In the genomic region with DNA sequence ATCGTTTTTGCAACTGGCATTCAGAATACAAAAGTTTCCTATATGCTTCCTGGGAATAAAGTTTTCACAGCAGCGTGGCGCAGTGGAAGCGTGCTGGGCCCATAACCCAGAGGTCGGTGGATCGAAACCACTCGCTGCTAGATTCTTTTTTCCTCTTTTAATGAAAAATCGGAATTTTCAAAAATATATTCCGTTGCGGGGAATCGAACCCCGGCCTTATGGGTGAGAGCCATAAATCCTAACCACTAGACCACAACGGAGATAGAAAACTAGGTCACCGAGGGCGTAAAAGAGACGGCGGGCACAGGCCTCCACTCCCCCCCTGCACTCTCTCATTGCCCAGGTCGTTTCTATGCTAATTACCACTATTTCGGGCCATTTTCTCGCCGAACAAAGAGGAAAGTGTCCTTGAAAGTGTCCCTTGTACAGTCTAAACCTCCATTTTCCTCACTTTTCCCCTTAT, we compare ENCODE assay signal across 3 worm cellular contexts.
A peak's percentile ranks its signal among the peaks of the same experiment; 100 is the strongest.
TF ChIP-seq lines count a peak whose summit lies in the region.

TSS of gene Y22D7AL.6 (plus strand) at position 413 of the 463 bp plus-strand sequence.

TF ChIP-seq in whole organism, L1 larva, 84 proteins besides CTCF, POLR2A, EP300 and RAD21 (continued from another document and continues in another):
- no peak for TF ChIP-seq unc-86 (tag; optimal IDR thresholded peaks at IDR 0.05; lab: Kevin White, UChicago)
- TF ChIP-seq nhr-28 (tag; optimal IDR thresholded peaks at IDR 0.05; lab: Kevin White, UChicago): no peak
- no peak for TF ChIP-seq zag-1 (tag; optimal IDR thresholded peaks at IDR 0.05; lab: Kevin White, UChicago)
- TF ChIP-seq elt-2 (tag; optimal IDR thresholded peaks at IDR 0.05; lab: Kevin White, UChicago): peak; percentile 11
- TF ChIP-seq fos-1 (tag; optimal IDR thresholded peaks at IDR 0.05; lab: Kevin White, UChicago): no peak
- TF ChIP-seq alr-1 (tag; optimal IDR thresholded peaks at IDR 0.05; lab: Kevin White, UChicago; ENCODE audit: borderline replicate concordance): no peak
- 0 out of 2 replicates have a peak, but pooled peaks have one; percentile 15 for TF ChIP-seq mab-9 (GFP tag; IDR thresholded peaks at IDR 0.05; lab: Robert Waterston, UW)
- peak; percentile 36 for TF ChIP-seq xbp-1 (tag; optimal IDR thresholded peaks at IDR 0.05; lab: Kevin White, UChicago)
- peak in 1 of 3 experiments; percentile 13 for TF ChIP-seq ceh-82 (tag; optimal IDR thresholded peaks at IDR 0.05; lab: Kevin White, UChicago)
- no peak for TF ChIP-seq lin-13 (GFP tag; optimal IDR thresholded peaks at IDR 0.05; lab: Kevin White, UChicago)
- no peak for TF ChIP-seq aha-1 (tag; optimal IDR thresholded peaks at IDR 0.05; lab: Kevin White, UChicago)
- no peak for TF ChIP-seq efl-3 (GFP tag; optimal IDR thresholded peaks at IDR 0.05; lab: Kevin White, UChicago)
- no peak for TF ChIP-seq tlp-1 (tag; optimal IDR thresholded peaks at IDR 0.05; lab: Kevin White, UChicago)
- no peak for TF ChIP-seq F16B12.6 (tag; optimal IDR thresholded peaks at IDR 0.05; lab: Kevin White, UChicago)
- no peak for TF ChIP-seq aly-2 (tag; optimal IDR thresholded peaks at IDR 0.05; lab: Kevin White, UChicago)
- no peak for TF ChIP-seq fkh-4 (tag; optimal IDR thresholded peaks at IDR 0.05; lab: Kevin White, UChicago; ENCODE audit: borderline replicate concordance)
- no peak for TF ChIP-seq nhr-12 (tag; optimal IDR thresholded peaks at IDR 0.05; lab: Kevin White, UChicago)
- TF ChIP-seq ceh-88 (GFP tag; IDR thresholded peaks at IDR 0.05; lab: Robert Waterston, UW): no peak
- TF ChIP-seq mdl-1 (tag; optimal IDR thresholded peaks at IDR 0.05; lab: Kevin White, UChicago): peak in 1 of 2 experiments; percentile 21
- no peak for TF ChIP-seq zip-4 (GFP tag; optimal IDR thresholded peaks at IDR 0.05; lab: Kevin White, UChicago)
- no peak for TF ChIP-seq ama-1 (optimal IDR thresholded peaks at IDR 0.05; lab: Kevin White, UChicago)
- TF ChIP-seq lsy-2 (tag; optimal IDR thresholded peaks at IDR 0.05; lab: Kevin White, UChicago): peak; percentile 25 to 51
- TF ChIP-seq C34B4.2 (tag; optimal IDR thresholded peaks at IDR 0.05; lab: Kevin White, UChicago): no peak
- TF ChIP-seq nhr-20 (tag; optimal IDR thresholded peaks at IDR 0.05; lab: Kevin White, UChicago): peak; percentile 8
- TF ChIP-seq efl-1 (optimal IDR thresholded peaks at IDR 0.05; lab: Kevin White, UChicago): peak in 1 of 2 experiments; percentile 7
- peak in 1 of 2 experiments; percentile 36 for TF ChIP-seq efl-1 (GFP tag; optimal IDR thresholded peaks at IDR 0.05 in 1 of 2; lab: Kevin White, UChicago)
- no peak for TF ChIP-seq C16A3.4 (tag; optimal IDR thresholded peaks at IDR 0.05; lab: Kevin White, UChicago)
- TF ChIP-seq lin-14 (GFP tag; optimal IDR thresholded peaks at IDR 0.05; lab: Kevin White, UChicago): peak; percentile 4
- peak; percentile 6 for TF ChIP-seq swsn-7 (tag; optimal IDR thresholded peaks at IDR 0.05; lab: Kevin White, UChicago)
- no peak for TF ChIP-seq unc-30 (tag; optimal IDR thresholded peaks at IDR 0.05; lab: Kevin White, UChicago)
- TF ChIP-seq ztf-11 (tag; optimal IDR thresholded peaks at IDR 0.05; lab: Kevin White, UChicago): peak in 1 of 2 experiments; percentile 14
- no peak for TF ChIP-seq ceh-8 (GFP tag; optimal IDR thresholded peaks at IDR 0.05; lab: Kevin White, UChicago)
- no peak for TF ChIP-seq lir-3 (tag; optimal IDR thresholded peaks at IDR 0.05; lab: Kevin White, UChicago; ENCODE audit: poor library complexity)
- TF ChIP-seq pqm-1 (tag; optimal IDR thresholded peaks at IDR 0.05; lab: Kevin White, UChicago): no peak
- TF ChIP-seq ces-1 (GFP tag; optimal IDR thresholded peaks at IDR 0.05; lab: Kevin White, UChicago): no peak
- TF ChIP-seq hpl-2 (GFP tag; optimal IDR thresholded peaks at IDR 0.05; lab: Kevin White, UChicago): no peak
- TF ChIP-seq skn-1 (tag; optimal IDR thresholded peaks at IDR 0.05; lab: Kevin White, UChicago): peak; percentile 21
- no peak for TF ChIP-seq ztf-4 (tag; optimal IDR thresholded peaks at IDR 0.05; lab: Kevin White, UChicago)
- no peak for TF ChIP-seq nhr-76 (tag; optimal IDR thresholded peaks at IDR 0.05; lab: Kevin White, UChicago)
- no peak for TF ChIP-seq mep-1 (tag; optimal IDR thresholded peaks at IDR 0.05; lab: Kevin White, UChicago)
- peak; percentile 13 for TF ChIP-seq dsc-1 (tag; optimal IDR thresholded peaks at IDR 0.05; lab: Kevin White, UChicago)
- no peak for TF ChIP-seq ets-5 (GFP tag; IDR thresholded peaks at IDR 0.05; lab: Robert Waterston, UW)

TF ChIP-seq in whole organism, L3 larva, 47 proteins besides CTCF, POLR2A, EP300 and RAD21 (continued from another document):
- TF ChIP-seq nhr-76 (tag; optimal IDR thresholded peaks at IDR 0.05; lab: Kevin White, UChicago) (no peak), aly-2 (tag; optimal IDR thresholded peaks at IDR 0.05; lab: Kevin White, UChicago) (no peak), nhr-43 (tag; optimal IDR thresholded peaks at IDR 0.05; lab: Kevin White, UChicago; ENCODE audit: poor library complexity, severe bottlenecking) (peak; percentile 37), elt-3 (tag; optimal IDR thresholded peaks at IDR 0.05; lab: Kevin White, UChicago) (no peak), ztf-11 (tag; optimal IDR thresholded peaks at IDR 0.05; lab: Kevin White, UChicago) (no peak), hmg-11 (tag; optimal IDR thresholded peaks at IDR 0.05; lab: Kevin White, UChicago) (peak; percentile 45), nfya-1 (tag; optimal IDR thresholded peaks at IDR 0.05; lab: Kevin White, UChicago; ENCODE audit: insufficient read depth) (peak; percentile 32), daf-12 (tag; optimal IDR thresholded peaks at IDR 0.05; lab: Kevin White, UChicago) (no peak), unc-39 (tag; optimal IDR thresholded peaks at IDR 0.05; lab: Kevin White, UChicago) (no peak), nhr-23 (tag; optimal IDR thresholded peaks at IDR 0.05; lab: Kevin White, UChicago) (peak; percentile 33), unc-62 (GFP tag; optimal IDR thresholded peaks at IDR 0.05; lab: Kevin White, UChicago) (no peak), ztf-4 (tag; optimal IDR thresholded peaks at IDR 0.05; lab: Kevin White, UChicago) (no peak), jun-1 (tag; optimal IDR thresholded peaks at IDR 0.05; lab: Kevin White, UChicago) (no peak), ZK546.5 (tag; optimal IDR thresholded peaks at IDR 0.05; lab: Kevin White, UChicago) (no peak), nhr-237 (tag; optimal IDR thresholded peaks at IDR 0.05; lab: Kevin White, UChicago) (no peak), snpc-4 (tag; optimal IDR thresholded peaks at IDR 0.05; lab: Kevin White, UChicago) (no peak), mml-1 (tag; optimal IDR thresholded peaks at IDR 0.05; lab: Kevin White, UChicago) (no peak), pha-4 (tag; optimal IDR thresholded peaks at IDR 0.05; lab: Kevin White, UChicago) (no peak), ceh-9 (tag; optimal IDR thresholded peaks at IDR 0.05; lab: Kevin White, UChicago) (no peak), nhr-67 (tag; optimal IDR thresholded peaks at IDR 0.05; lab: Kevin White, UChicago) (no peak), skn-1 (tag; optimal IDR thresholded peaks at IDR 0.05; lab: Kevin White, UChicago) (no peak), elt-1 (tag; optimal IDR thresholded peaks at IDR 0.05; lab: Kevin White, UChicago) (no peak), zag-1 (tag; optimal IDR thresholded peaks at IDR 0.05; lab: Kevin White, UChicago) (no peak), nhr-77 (tag; optimal IDR thresholded peaks at IDR 0.05; lab: Kevin White, UChicago) (peak; percentile 8)

TF ChIP-seq in whole organism, young adult, 124 proteins besides CTCF, POLR2A, EP300 and RAD21 (continued from another document and continues in another):
- TF ChIP-seq snpc-4 (GFP tag; optimal IDR thresholded peaks at IDR 0.05; lab: Kevin White, UChicago): peak; percentile 54
- peak in 2 of 4 experiments; percentile 37 to 47 for TF ChIP-seq snpc-4 (tag; optimal IDR thresholded peaks at IDR 0.05; lab: Kevin White, UChicago)
- no peak for TF ChIP-seq let-526 (GFP tag; IDR thresholded peaks at IDR 0.05; lab: Robert Waterston, UW)
- peak; percentile 57; the same call in 1 of the 2 replicates for TF ChIP-seq K11D2.4 (GFP tag; IDR thresholded peaks at IDR 0.05; lab: Robert Waterston, UW)
- TF ChIP-seq hsf-1 (GFP tag; IDR thresholded peaks at IDR 0.05; lab: Robert Waterston, UW): peak; percentile 36; the same call in 1 of the 2 replicates
- TF ChIP-seq ztf-28 (GFP tag; IDR thresholded peaks at IDR 0.05; lab: Robert Waterston, UW): peak; percentile 45; the same call in 1 of the 2 replicates
- TF ChIP-seq ztf-22 (GFP tag; optimal IDR thresholded peaks at IDR 0.05; lab: Kevin White, UChicago): no peak
- no peak for TF ChIP-seq madf-8 (GFP tag; conservative IDR thresholded peaks at IDR 0.05; lab: Robert Waterston, UW)
- TF ChIP-seq F55B11.4 (tag; optimal IDR thresholded peaks at IDR 0.05; lab: Kevin White, UChicago; ENCODE audit: borderline replicate concordance, insufficient read depth): no peak
- peak; percentile 14 for TF ChIP-seq ceh-79 (tag; optimal IDR thresholded peaks at IDR 0.05; lab: Kevin White, UChicago)
- peak in 1 of 3 experiments; percentile 58 for TF ChIP-seq lin-35 (GFP tag; optimal IDR thresholded peaks at IDR 0.05; lab: Kevin White, UChicago)
- TF ChIP-seq F23B12.7 (tag; optimal IDR thresholded peaks at IDR 0.05; lab: Kevin White, UChicago; ENCODE audit: insufficient read depth): peak; percentile 10
- TF ChIP-seq somi-1 (GFP tag; optimal IDR thresholded peaks at IDR 0.05; lab: Kevin White, UChicago): peak; percentile 56
- no peak for TF ChIP-seq tbx-9 (tag; optimal IDR thresholded peaks at IDR 0.05; lab: Kevin White, UChicago; ENCODE audit: borderline replicate concordance)
- TF ChIP-seq ztf-18 (tag; optimal IDR thresholded peaks at IDR 0.05; lab: Kevin White, UChicago): peak; percentile 63
- TF ChIP-seq T07F8.4 (tag; optimal IDR thresholded peaks at IDR 0.05; lab: Kevin White, UChicago): peak; percentile 42
- TF ChIP-seq K12H6.12 (tag; optimal IDR thresholded peaks at IDR 0.05; lab: Kevin White, UChicago): peak; percentile 53
- peak; percentile 45 for TF ChIP-seq sptf-2 (GFP tag; optimal IDR thresholded peaks at IDR 0.05; lab: Kevin White, UChicago)
- TF ChIP-seq mel-28 (tag; optimal IDR thresholded peaks at IDR 0.05; lab: Kevin White, UChicago; ENCODE audit: borderline replicate concordance): no peak
- TF ChIP-seq cebp-2 (GFP tag; IDR thresholded peaks at IDR 0.05; lab: Robert Waterston, UW): 0 out of 2 replicates have a peak, but pooled peaks have one; percentile 63
- TF ChIP-seq lir-1 (GFP tag; conservative IDR thresholded peaks at IDR 0.05; lab: Robert Waterston, UW): no peak; the same call in 1 of the 2 replicates
- no peak for TF ChIP-seq hrde-1 (tag; optimal IDR thresholded peaks at IDR 0.05; lab: Kevin White, UChicago; ENCODE audit: borderline replicate concordance)
- peak; percentile 64 for TF ChIP-seq mes-4 (tag; optimal IDR thresholded peaks at IDR 0.05; lab: Kevin White, UChicago)
- TF ChIP-seq atf-7 (tag; optimal IDR thresholded peaks at IDR 0.05; lab: Kevin White, UChicago): peak; percentile 62
- no peak for TF ChIP-seq nhr-80 (tag; optimal IDR thresholded peaks at IDR 0.05; lab: Kevin White, UChicago)
- peak; percentile 61 for TF ChIP-seq F49E8.2 (tag; optimal IDR thresholded peaks at IDR 0.05; lab: Kevin White, UChicago; ENCODE audit: insufficient read depth)
- no peak; the same call in 1 of the 2 replicates for TF ChIP-seq ceh-40 (GFP tag; IDR thresholded peaks at IDR 0.05; lab: Robert Waterston, UW)
- TF ChIP-seq ekl-4 (GFP tag; IDR thresholded peaks at IDR 0.05; lab: Robert Waterston, UW): peak; percentile 68
- TF ChIP-seq rcor-1 (GFP tag; IDR thresholded peaks at IDR 0.05; lab: Robert Waterston, UW): peak; percentile 67
- no peak for TF ChIP-seq sdz-38 (tag; optimal IDR thresholded peaks at IDR 0.05; lab: Kevin White, UChicago)
- peak; percentile 61; the same call in 1 of the 2 replicates for TF ChIP-seq C17E4.6 (GFP tag; IDR thresholded peaks at IDR 0.05; lab: Robert Waterston, UW)
- TF ChIP-seq madf-6 (GFP tag; IDR thresholded peaks at IDR 0.05; lab: Robert Waterston, UW): peak; percentile 55
- TF ChIP-seq zim-3 (tag; optimal IDR thresholded peaks at IDR 0.05; lab: Kevin White, UChicago): peak; percentile 80
- TF ChIP-seq him-1 (tag; optimal IDR thresholded peaks at IDR 0.05; lab: Kevin White, UChicago): peak; percentile 15
- peak; percentile 77 for TF ChIP-seq mcd-1 (GFP tag; IDR thresholded peaks at IDR 0.05; lab: Robert Waterston, UW)
- peak; percentile 67; the same call in 1 of the 2 replicates for TF ChIP-seq zfh-2 (GFP tag; conservative IDR thresholded peaks at IDR 0.05; lab: Robert Waterston, UW)
- peak; percentile 81 for TF ChIP-seq dox-1 (GFP tag; IDR thresholded peaks at IDR 0.05; lab: Robert Waterston, UW)
- TF ChIP-seq egrh-3 (GFP tag; IDR thresholded peaks at IDR 0.05; lab: Robert Waterston, UW): peak; percentile 46; the same call in 1 of the 2 replicates
- TF ChIP-seq akir-1 (GFP tag; optimal IDR thresholded peaks at IDR 0.05; lab: Kevin White, UChicago): no peak
- no peak for TF ChIP-seq F57C9.4 (tag; optimal IDR thresholded peaks at IDR 0.05; lab: Kevin White, UChicago)
- peak; percentile 71 for TF ChIP-seq lin-54 (GFP tag; optimal IDR thresholded peaks at IDR 0.05; lab: Kevin White, UChicago)
- TF ChIP-seq hmg-1.2 (GFP tag; IDR thresholded peaks at IDR 0.05; lab: Robert Waterston, UW): peak; percentile 72
- TF ChIP-seq F10E7.11 (tag; optimal IDR thresholded peaks at IDR 0.05; lab: Kevin White, UChicago): no peak
- TF ChIP-seq Y53G8AR.9 (GFP tag; conservative IDR thresholded peaks at IDR 0.05; lab: Robert Waterston, UW): no peak
- no peak for TF ChIP-seq ceh-91 (GFP tag; IDR thresholded peaks at IDR 0.05; lab: Robert Waterston, UW)
- no peak; the same call in 1 of the 2 replicates for TF ChIP-seq egl-18 (GFP tag; IDR thresholded peaks at IDR 0.05; lab: Robert Waterston, UW)
- no peak for TF ChIP-seq ama-1 (optimal IDR thresholded peaks at IDR 0.05; lab: Kevin White, UChicago)
- peak in 1 of 2 experiments; percentile 75 for TF ChIP-seq ama-1 (GFP tag; optimal IDR thresholded peaks at IDR 0.05; lab: Kevin White, UChicago)
- TF ChIP-seq let-607 (tag; optimal IDR thresholded peaks at IDR 0.05; lab: Kevin White, UChicago): peak in 1 of 2 experiments; percentile 57
- peak; percentile 71 for TF ChIP-seq athp-1 (tag; optimal IDR thresholded peaks at IDR 0.05; lab: Kevin White, UChicago)
- peak; percentile 98 for TF ChIP-seq B0261.1 (tag; optimal IDR thresholded peaks at IDR 0.05; lab: Kevin White, UChicago)
- 0 out of 2 replicates have a peak, but pooled peaks have one; percentile 33 for TF ChIP-seq ztf-6 (GFP tag; IDR thresholded peaks at IDR 0.05; lab: Robert Waterston, UW)
- no peak for TF ChIP-seq bed-1 (GFP tag; IDR thresholded peaks at IDR 0.05; lab: Robert Waterston, UW)
- TF ChIP-seq ets-4 (GFP tag; optimal IDR thresholded peaks at IDR 0.05; lab: Kevin White, UChicago): peak; percentile 9
- 0 out of 2 replicates have a peak, but pooled peaks have one; percentile 4 for TF ChIP-seq aptf-2 (GFP tag; conservative IDR thresholded peaks at IDR 0.05; lab: Robert Waterston, UW)
- TF ChIP-seq F39B2.1 (GFP tag; IDR thresholded peaks at IDR 0.05; lab: Robert Waterston, UW): no peak
- TF ChIP-seq pha-4 (tag; optimal IDR thresholded peaks at IDR 0.05; lab: Kevin White, UChicago): no peak
- TF ChIP-seq bed-2 (GFP tag; IDR thresholded peaks at IDR 0.05; lab: Robert Waterston, UW): peak; percentile 73
- TF ChIP-seq hlh-26 (GFP tag; conservative IDR thresholded peaks at IDR 0.05; lab: Robert Waterston, UW): no peak
- TF ChIP-seq lag-1 (GFP tag; IDR thresholded peaks at IDR 0.05; lab: Robert Waterston, UW): no peak
- TF ChIP-seq gei-17 (GFP tag; optimal IDR thresholded peaks at IDR 0.05; lab: Kevin White, UChicago): peak; percentile 26
- peak; percentile 49 for TF ChIP-seq B0035.1 (tag; optimal IDR thresholded peaks at IDR 0.05; lab: Kevin White, UChicago)
- peak; percentile 35 for TF ChIP-seq attf-5 (GFP tag; optimal IDR thresholded peaks at IDR 0.05; lab: Kevin White, UChicago)
- peak; percentile 74 for TF ChIP-seq mxl-1 (tag; optimal IDR thresholded peaks at IDR 0.05; lab: Kevin White, UChicago)
- 0 out of 2 replicates have a peak, but pooled peaks have one; percentile 32 for TF ChIP-seq attf-6 (GFP tag; IDR thresholded peaks at IDR 0.05; lab: Robert Waterston, UW)
- TF ChIP-seq attf-3 (GFP tag; conservative IDR thresholded peaks at IDR 0.05; lab: Robert Waterston, UW): peak; percentile 61; the same call in 1 of the 2 replicates
